Worm (Caenorhabditis elegans) whole organism, L4 larva: ENCODE results near the gene T25C12.3.

Experiments used
- F44E2.7 ChIP-seq: fragments of 200-800 bp; sonication (Bioruptor generic); IDR thresholded peaks from 2 replicates; pipeline ENCODE4 v2.1.2; 2022; ENCODE audit warnings: missing genetic modification characterization, missing compliant biosample characterization
- T26A8.4 ChIP-seq: fragments of 200-800 bp; sonication (Bioruptor generic); IDR thresholded peaks from 2 replicates; pipeline ENCODE4 v1.3.6; 2022; ENCODE audit warnings: missing genetic modification characterization, missing compliant biosample characterization
- Y105C5A.15 ChIP-seq: fragments of 200-800 bp; sonication (Bioruptor generic); IDR thresholded peaks from 2 replicates; pipeline ENCODE4 v1.3.6; 2022; ENCODE audit warnings: missing genetic modification characterization, missing compliant biosample characterization
- Y48G9A.11 ChIP-seq: fragments of 200-800 bp; sonication (Bioruptor generic); IDR thresholded peaks from 2 replicates; pipeline ENCODE4 v1.3.6; 2022; ENCODE audit warnings: missing genetic modification reagents, missing genetic modification characterization, missing compliant biosample characterization
- ZK546.5 ChIP-seq, 2 experiments: sonication (generic microtip); optimal IDR thresholded peaks; 2 replicates each; lab custom pipeline; 2017; ENCODE audit warnings: missing biosample characterization in 2 of 2, missing genetic modification characterization in 2 of 2
- aha-1 ChIP-seq: fragments of 150-350 bp; peaks from one replicate; lab custom pipeline; 2014; ENCODE audit warnings: missing biosample characterization, missing genetic modification characterization
- aly-2 ChIP-seq: sonication (generic microtip); optimal IDR thresholded peaks from 2 replicates; lab custom pipeline; 2018; ENCODE audit warnings: missing biosample characterization, missing genetic modification characterization
- arid-1 ChIP-seq: fragments of 200-800 bp; sonication (Bioruptor generic); conservative IDR thresholded peaks from 2 replicates; pipeline ENCODE4 v1.3.6; 2022; ENCODE audit warnings: missing genetic modification reagents, missing genetic modification characterization, missing compliant biosample characterization
- ceh-20 ChIP-seq: fragments of 200-800 bp; sonication (Bioruptor generic); IDR thresholded peaks from 2 replicates; pipeline ENCODE4 v1.3.6; 2022; ENCODE audit warnings: missing genetic modification reagents, missing genetic modification characterization, missing compliant biosample characterization
- ceh-28 ChIP-seq: fragments of 150-350 bp; optimal IDR thresholded peaks from 2 replicates; lab custom pipeline; 2014; ENCODE audit warnings: missing biosample characterization, missing genetic modification reagents, missing genetic modification characterization
- ceh-44 ChIP-seq: fragments of 200-800 bp; sonication (Bioruptor generic); IDR thresholded peaks from 2 replicates; pipeline ENCODE4 v1.3.6; 2022; ENCODE audit warnings: missing genetic modification reagents, missing genetic modification characterization, missing compliant biosample characterization
- ceh-82 ChIP-seq: sonication (generic microtip); optimal IDR thresholded peaks from 2 replicates; lab custom pipeline; 2017; ENCODE audit warnings: missing biosample characterization, missing genetic modification characterization
- cey-2 ChIP-seq: sonication (generic microtip); optimal IDR thresholded peaks from 3 replicates; lab custom pipeline; 2017; ENCODE audit warnings: missing genetic modification characterization, mild to moderate bottlenecking, missing compliant biosample characterization, antibody characterized with exemption, borderline replicate concordance; ENCODE audit not compliant: insufficient read depth
- ctbp-1 ChIP-seq: fragments of 200-800 bp; sonication (Bioruptor generic); IDR thresholded peaks from 2 replicates; pipeline ENCODE4 v1.3.6; 2022; ENCODE audit warnings: missing genetic modification reagents, missing genetic modification characterization, missing compliant biosample characterization
- daf-12 ChIP-seq: fragments of 150-350 bp; optimal IDR thresholded peaks from 2 replicates; lab custom pipeline; 2014; ENCODE audit warnings: missing biosample characterization, missing genetic modification reagents, missing genetic modification characterization
- daf-16 ChIP-seq, 3 experiments: sonication (generic microtip); optimal IDR thresholded peaks; 2 replicates each; lab custom pipeline; 2016 to 2017; ENCODE audit warnings: missing genetic modification characterization in 3 of 3, missing genetic modification reagents in 3 of 3, mild to moderate bottlenecking in 2 of 3, missing compliant biosample characterization in 2 of 3, missing biosample characterization in 1 of 3, moderate library complexity in 1 of 3
- dpl-1 ChIP-seq: fragments of 150-350 bp; optimal IDR thresholded peaks from 2 replicates; lab custom pipeline; 2014; ENCODE audit warnings: missing biosample characterization, missing genetic modification reagents, missing genetic modification characterization
- gei-8 ChIP-seq: fragments of 200-800 bp; sonication (Bioruptor generic); optimal IDR thresholded peaks from 2 replicates; lab custom pipeline; 2018; ENCODE audit warnings: mild to moderate bottlenecking, missing genetic modification characterization, missing compliant biosample characterization
- hif-1 ChIP-seq, 2 experiments: sonication (generic microtip); optimal IDR thresholded peaks; 2 replicates each; lab custom pipeline; 2016 to 2017; ENCODE audit warnings: missing compliant biosample characterization in 2 of 2, missing genetic modification characterization in 2 of 2, missing genetic modification reagents in 2 of 2, missing genotype in 2 of 2, mild to moderate bottlenecking in 1 of 2
- hlh-11 ChIP-seq: fragments of 200-800 bp; sonication (Bioruptor generic); optimal IDR thresholded peaks from 2 replicates; lab custom pipeline; 2018; ENCODE audit warnings: mild to moderate bottlenecking, missing genetic modification characterization, missing compliant biosample characterization
- hlh-30 ChIP-seq: sonication (generic microtip); optimal IDR thresholded peaks from 2 replicates; lab custom pipeline; 2017; ENCODE audit warnings: antibody characterized with exemption, mild to moderate bottlenecking, missing genetic modification characterization, missing compliant biosample characterization; ENCODE audit not compliant: insufficient read depth
- hmg-1.1 ChIP-seq: fragments of 200-800 bp; sonication (Bioruptor generic); IDR thresholded peaks from 2 replicates; pipeline ENCODE4 v1.3.6; 2022; ENCODE audit warnings: missing genetic modification reagents, missing genetic modification characterization, missing compliant biosample characterization
- jun-1 ChIP-seq: fragments of 150-350 bp; optimal IDR thresholded peaks from 2 replicates; lab custom pipeline; 2014; ENCODE audit warnings: missing biosample characterization, missing genetic modification reagents, missing genetic modification characterization
- lin-1 ChIP-seq: fragments of 200-800 bp; sonication (Bioruptor generic); IDR thresholded peaks from 2 replicates; pipeline ENCODE4 v1.3.6; 2022; ENCODE audit warnings: missing genetic modification reagents, missing genetic modification characterization, missing compliant biosample characterization
- lin-29 ChIP-seq: fragments of 200-800 bp; sonication (Bioruptor generic); IDR thresholded peaks from 2 replicates; pipeline ENCODE4 v1.3.6; 2022; ENCODE audit warnings: missing genetic modification reagents, missing genetic modification characterization, missing compliant biosample characterization
- lin-38 ChIP-seq: fragments of 200-800 bp; sonication (Bioruptor generic); IDR thresholded peaks from 2 replicates; pipeline ENCODE4 v1.3.6; 2022; ENCODE audit warnings: missing genetic modification reagents, missing genetic modification characterization, missing compliant biosample characterization
- lsy-2 ChIP-seq, 2 experiments: fragments of 150-350 bp in 1 of 2; sonication (generic microtip) in 1 of 2; optimal IDR thresholded peaks; 2 replicates each; lab custom pipeline; 2014 to 2017; ENCODE audit warnings: missing biosample characterization in 2 of 2, missing genetic modification characterization in 2 of 2
- madf-5 ChIP-seq, 2 experiments: fragments of 200-800 bp; sonication (Bioruptor generic); IDR thresholded peaks; 2 replicates each; pipeline ENCODE4 v1.3.6; 2022; ENCODE audit warnings: missing compliant biosample characterization in 2 of 2, missing genetic modification characterization in 2 of 2
- mdl-1 ChIP-seq, 2 experiments: fragments of 150-350 bp in 1 of 2; sonication (generic microtip) in 1 of 2; optimal IDR thresholded peaks; 2 replicates each; lab custom pipeline; 2014 to 2017; ENCODE audit warnings: missing biosample characterization in 2 of 2, missing genetic modification characterization in 2 of 2
- mdt-29 ChIP-seq: fragments of 200-800 bp; sonication (Bioruptor generic); IDR thresholded peaks from 2 replicates; pipeline ENCODE4 v1.3.6; 2022; ENCODE audit warnings: missing genetic modification reagents, missing genetic modification characterization, missing compliant biosample characterization
- mep-1 ChIP-seq: fragments of 150-350 bp; sonication (generic microtip); optimal IDR thresholded peaks from 3 replicates; lab custom pipeline; 2014; ENCODE audit warnings: missing biosample characterization, missing genetic modification characterization
- nhr-10 ChIP-seq: fragments of 150-350 bp; optimal IDR thresholded peaks from 2 replicates; lab custom pipeline; 2014; ENCODE audit warnings: missing biosample characterization, missing genetic modification characterization
- nhr-102 ChIP-seq: sonication (generic microtip); optimal IDR thresholded peaks from 2 replicates; lab custom pipeline; 2016; ENCODE audit warnings: mild to moderate bottlenecking, missing genetic modification characterization, moderate library complexity, missing compliant biosample characterization
- nhr-111 ChIP-seq: fragments of 200-800 bp; sonication (Bioruptor generic); optimal IDR thresholded peaks from 2 replicates; lab custom pipeline; 2018; ENCODE audit warnings: mild to moderate bottlenecking, missing genetic modification characterization, missing compliant biosample characterization
- nhr-237 ChIP-seq: sonication (generic microtip); optimal IDR thresholded peaks from 2 replicates; lab custom pipeline; 2017; ENCODE audit warnings: missing biosample characterization, missing genetic modification characterization
- nhr-41 ChIP-seq: fragments of 200-800 bp; sonication (Bioruptor generic); IDR thresholded peaks from 2 replicates; pipeline ENCODE4 v1.3.6; 2022; ENCODE audit warnings: missing genetic modification reagents, missing genetic modification characterization, missing compliant biosample characterization
- nhr-42 ChIP-seq: fragments of 200-800 bp; sonication (Bioruptor generic); IDR thresholded peaks from 2 replicates; pipeline ENCODE4 v1.3.6; 2022; ENCODE audit warnings: missing genetic modification characterization, missing compliant biosample characterization
- nhr-48 ChIP-seq: sonication (generic microtip); optimal IDR thresholded peaks from 2 replicates; lab custom pipeline; 2016; ENCODE audit warnings: mild to moderate bottlenecking, missing genetic modification characterization, missing compliant biosample characterization
- nhr-77 ChIP-seq: fragments of 150-350 bp; optimal IDR thresholded peaks from 2 replicates; lab custom pipeline; 2014; ENCODE audit warnings: missing biosample characterization, missing genetic modification characterization
- pha-4 ChIP-seq, 2 experiments: fragments of 150-350 bp in 1 of 2; fragments of 200-800 bp in 1 of 2; sonication (Bioruptor generic) in 1 of 2; IDR thresholded peaks in 1 of 2; optimal IDR thresholded peaks in 1 of 2; 2 replicates each; pipeline versions ENCODE4 v1.3.6 to Lab custom; 2014 to 2022; ENCODE audit warnings: missing genetic modification characterization in 2 of 2, missing genetic modification reagents in 2 of 2, missing biosample characterization in 1 of 2, missing compliant biosample characterization in 1 of 2
- pqm-1 ChIP-seq: sonication (generic microtip); optimal IDR thresholded peaks from 2 replicates; lab custom pipeline; 2017; ENCODE audit warnings: missing biosample characterization, missing genetic modification characterization
- rbr-2 ChIP-seq: sonication (generic microtip); optimal IDR thresholded peaks from 2 replicates; lab custom pipeline; 2016; ENCODE audit warnings: missing genotype, missing genetic modification characterization, missing compliant biosample characterization
- set-16 ChIP-seq: fragments of 200-800 bp; sonication (Bioruptor generic); IDR thresholded peaks from 2 replicates; pipeline ENCODE4 v1.3.6; 2022; ENCODE audit warnings: missing genetic modification reagents, missing genetic modification characterization, missing compliant biosample characterization
- skn-1 ChIP-seq: fragments of 150-350 bp; optimal IDR thresholded peaks from 2 replicates; lab custom pipeline; 2014; ENCODE audit warnings: missing biosample characterization, missing genetic modification characterization
- snpc-1.2 ChIP-seq: fragments of 200-800 bp; sonication (Bioruptor generic); IDR thresholded peaks from 2 replicates; pipeline ENCODE4 v1.3.6; 2022; ENCODE audit warnings: missing genetic modification reagents, missing genetic modification characterization, missing compliant biosample characterization
- tag-97 ChIP-seq: fragments of 200-800 bp; sonication (Bioruptor generic); IDR thresholded peaks from 2 replicates; pipeline ENCODE4 v1.3.6; 2022; ENCODE audit warnings: missing genetic modification characterization, missing compliant biosample characterization
- unc-62 ChIP-seq, 3 experiments: fragments of 150-350 bp in 1 of 3; sonication (generic microtip); optimal IDR thresholded peaks in 2 of 3; peaks in 1 of 3; 1 replicate in 1 of 3; 2 replicates in 2 of 3; lab custom pipeline; 2014 to 2017; ENCODE audit warnings: missing biosample characterization in 3 of 3, missing genetic modification characterization in 3 of 3, missing genetic modification reagents in 3 of 3, missing genotype in 1 of 3

The T25C12.3 gene

DNA sequence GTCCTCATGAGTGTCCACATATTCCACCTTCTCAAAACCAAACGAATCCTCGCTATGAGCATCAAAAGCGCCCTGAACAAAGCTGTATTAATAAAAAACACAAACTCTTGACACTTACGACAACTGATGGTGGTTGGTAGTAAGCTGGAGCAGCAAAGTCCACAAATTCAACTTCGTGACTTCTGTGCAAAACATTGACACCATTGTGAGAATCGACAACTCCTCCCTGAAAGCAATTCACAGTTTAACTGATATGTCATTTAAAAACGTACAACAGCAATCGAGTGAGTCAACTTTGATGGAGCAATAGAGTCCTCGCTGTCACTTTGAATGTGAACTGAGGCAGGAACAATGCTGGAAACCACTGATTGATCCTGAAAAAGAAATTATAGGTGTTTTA is 17.6 kb upstream of the T25C12.3 start:
- TF ChIP-seq unc-62 (GFP tag; optimal IDR thresholded peaks at IDR 0.05 in 1 of 2; lab: Kevin White, UChicago) = peak in 1 of 2 experiments; percentile 90
- no peak for TF ChIP-seq unc-62 (tag; optimal IDR thresholded peaks at IDR 0.05; lab: Kevin White, UChicago)
- TF ChIP-seq daf-12 = no peak
- TF ChIP-seq, all 104 proteins: peak for 1

DNA sequence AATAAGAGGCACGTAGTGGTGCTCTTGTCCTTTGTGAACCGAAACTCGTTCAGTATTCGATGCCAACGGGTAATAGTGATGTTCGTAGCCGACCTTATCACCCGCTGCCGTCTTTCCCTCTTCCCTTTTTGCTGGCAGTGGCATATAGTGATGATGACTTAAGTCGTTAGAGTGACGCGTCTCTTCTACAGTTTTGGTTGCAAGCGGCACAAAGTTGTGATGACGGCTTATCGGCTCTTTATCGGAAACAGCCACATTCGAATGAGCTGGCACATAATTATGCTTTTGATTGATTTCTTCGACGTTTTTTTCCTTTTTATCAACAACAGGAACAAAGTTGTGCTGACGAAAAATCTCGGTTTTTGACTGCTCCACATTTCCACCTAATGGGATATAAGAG is 15.6 kb upstream of the T25C12.3 start:
- TF ChIP-seq T26A8.4 (GFP tag; lab: Robert Waterston, UW) = no peak
- no peak for TF ChIP-seq aly-2 (tag; lab: Kevin White, UChicago)
- no peak for TF ChIP-seq nhr-42 (GFP tag; lab: Robert Waterston, UW)
- TF ChIP-seq nhr-77 (tag; lab: Kevin White, UChicago) = peak; percentile 78
- peak; percentile 61; the same call in 1 of the 2 replicates for TF ChIP-seq ceh-20 (GFP tag; lab: Robert Waterston, UW)
- TF ChIP-seq Y48G9A.11 (GFP tag; lab: Robert Waterston, UW) = no peak
- peak; percentile 47 for TF ChIP-seq aha-1
- peak; percentile 92 for TF ChIP-seq hlh-11
- no peak for TF ChIP-seq ZK546.5 (tag; optimal IDR thresholded peaks at IDR 0.05; lab: Kevin White, UChicago)
- TF ChIP-seq tag-97 (GFP tag; lab: Robert Waterston, UW) = 0 out of 2 replicates have a peak, but pooled peaks have one; percentile 43
- no peak for TF ChIP-seq hif-1 (tag; optimal IDR thresholded peaks at IDR 0.05; lab: Kevin White, UChicago)
- TF ChIP-seq lin-1 (GFP tag; lab: Robert Waterston, UW) = peak; percentile 68; the same call in 1 of the 2 replicates
- TF ChIP-seq lsy-2 (tag; optimal IDR thresholded peaks at IDR 0.05; lab: Kevin White, UChicago) = peak in 1 of 2 experiments; percentile 30
- TF ChIP-seq unc-62 (GFP tag; optimal IDR thresholded peaks at IDR 0.05 in 1 of 2; lab: Kevin White, UChicago) = no peak
- TF ChIP-seq unc-62 (tag; optimal IDR thresholded peaks at IDR 0.05; lab: Kevin White, UChicago) = no peak
- no peak for TF ChIP-seq arid-1
- TF ChIP-seq nhr-48 (tag; lab: Kevin White, UChicago) = peak; percentile 54
- peak; percentile 69 for TF ChIP-seq nhr-10 (tag; lab: Kevin White, UChicago)
- 0 out of 2 replicates have a peak, but pooled peaks have one; percentile 22 for TF ChIP-seq lin-38 (GFP tag; lab: Robert Waterston, UW)
- TF ChIP-seq madf-5 (GFP tag; IDR thresholded peaks at IDR 0.05; lab: Robert Waterston, UW) = no peak
- TF ChIP-seq F44E2.7 = no peak
- TF ChIP-seq skn-1 (tag; lab: Kevin White, UChicago) = no peak
- TF ChIP-seq pqm-1 (tag; lab: Kevin White, UChicago) = peak; percentile 94
- no peak for TF ChIP-seq ctbp-1 (GFP tag; lab: Robert Waterston, UW)
- no peak for TF ChIP-seq rbr-2 (tag; lab: Kevin White, UChicago)
- TF ChIP-seq nhr-237 (tag; lab: Kevin White, UChicago) = no peak
- TF ChIP-seq dpl-1 (GFP tag; lab: Kevin White, UChicago) = no peak
- no peak for TF ChIP-seq Y105C5A.15
- TF ChIP-seq gei-8 (GFP tag; lab: Kevin White, UChicago) = no peak
- TF ChIP-seq nhr-111 (GFP tag; lab: Kevin White, UChicago) = no peak
- peak; percentile 34 for TF ChIP-seq hlh-30 (tag; lab: Kevin White, UChicago)
- TF ChIP-seq jun-1 (tag; lab: Kevin White, UChicago) = peak; percentile 29
- TF ChIP-seq ceh-28 (tag; lab: Kevin White, UChicago) = no peak
- TF ChIP-seq mdl-1 (tag; optimal IDR thresholded peaks at IDR 0.05; lab: Kevin White, UChicago) = peak in 1 of 2 experiments; percentile 48
- TF ChIP-seq set-16 (GFP tag; lab: Robert Waterston, UW) = no peak
- no peak for TF ChIP-seq snpc-1.2 (GFP tag; lab: Robert Waterston, UW)
- peak; percentile 74 for TF ChIP-seq nhr-102 (tag; lab: Kevin White, UChicago)
- TF ChIP-seq pha-4 (GFP tag; IDR thresholded peaks at IDR 0.05; lab: Robert Waterston, UW) = no peak
- TF ChIP-seq pha-4 (tag; optimal IDR thresholded peaks at IDR 0.05; lab: Kevin White, UChicago) = no peak
- peak; percentile 39 for TF ChIP-seq mep-1 (tag; lab: Kevin White, UChicago)
- TF ChIP-seq cey-2 (tag; lab: Kevin White, UChicago) = no peak
- TF ChIP-seq lin-29 (GFP tag; lab: Robert Waterston, UW) = no peak
- no peak for TF ChIP-seq mdt-29 (GFP tag; lab: Robert Waterston, UW)
- TF ChIP-seq hmg-1.1 (GFP tag; lab: Robert Waterston, UW) = no peak
- TF ChIP-seq daf-16 (GFP tag; optimal IDR thresholded peaks at IDR 0.05; lab: Kevin White, UChicago) = no peak
- TF ChIP-seq daf-16 (tag; optimal IDR thresholded peaks at IDR 0.05; lab: Kevin White, UChicago) = peak; percentile 95
- no peak for TF ChIP-seq nhr-41 (GFP tag; lab: Robert Waterston, UW)
- no peak for TF ChIP-seq ceh-44 (GFP tag; lab: Robert Waterston, UW)
- no peak for TF ChIP-seq ceh-82 (tag; lab: Kevin White, UChicago)
